Worm (Caenorhabditis elegans) whole organism, L2 larva: Measurements from ENCODE around the gene ZK813.2.

Experiments
- C34F6.9 ChIP-seq: fragments of 150-350 bp; optimal IDR thresholded peaks from 2 replicates; lab custom pipeline; 2014; ENCODE audit warnings: missing biosample characterization, missing genetic modification characterization
- F13H6.1 ChIP-seq: sonication (generic microtip); optimal IDR thresholded peaks from 2 replicates; lab custom pipeline; 2016; ENCODE audit warnings: missing genetic modification characterization, missing compliant biosample characterization
- R02D3.7 ChIP-seq: fragments of 150-350 bp; optimal IDR thresholded peaks from 2 replicates; lab custom pipeline; 2014; ENCODE audit warnings: missing biosample characterization, missing genetic modification characterization
- blmp-1 ChIP-seq: sonication (generic microtip); optimal IDR thresholded peaks from 2 replicates; lab custom pipeline; 2017; ENCODE audit warnings: missing genetic modification characterization, mild to moderate bottlenecking, missing compliant biosample characterization, antibody characterized with exemption, moderate library complexity; ENCODE audit not compliant: insufficient read depth
- ceh-16 ChIP-seq: fragments of 150-350 bp; optimal IDR thresholded peaks from 2 replicates; lab custom pipeline; 2014; ENCODE audit warnings: missing biosample characterization, missing genetic modification characterization
- dmd-4 ChIP-seq: sonication (generic microtip); optimal IDR thresholded peaks from 2 replicates; lab custom pipeline; 2017; ENCODE audit warnings: missing biosample characterization, missing genetic modification characterization
- egl-27 ChIP-seq: sonication (generic microtip); optimal IDR thresholded peaks from 3 replicates; lab custom pipeline; 2017; ENCODE audit warnings: missing biosample characterization, missing genetic modification reagents, missing genetic modification characterization
- fos-1 ChIP-seq: fragments of 150-350 bp; optimal IDR thresholded peaks from 2 replicates; lab custom pipeline; 2014; ENCODE audit warnings: missing biosample characterization, missing genetic modification characterization
- gmeb-1 ChIP-seq: fragments of 150-350 bp; optimal IDR thresholded peaks from 2 replicates; lab custom pipeline; 2014; ENCODE audit warnings: missing biosample characterization, missing genetic modification characterization
- lin-13 ChIP-seq: fragments of 150-350 bp; optimal IDR thresholded peaks from 2 replicates; lab custom pipeline; 2014; ENCODE audit warnings: missing biosample characterization, missing genetic modification reagents, missing genetic modification characterization
- lin-39 ChIP-seq: fragments of 150-350 bp; optimal IDR thresholded peaks from 2 replicates; lab custom pipeline; 2014; ENCODE audit warnings: missing biosample characterization, missing genetic modification reagents, missing genetic modification characterization
- lsy-2 ChIP-seq, 2 experiments: fragments of 150-350 bp in 1 of 2; sonication (generic microtip) in 1 of 2; optimal IDR thresholded peaks; 2 replicates each; lab custom pipeline; 2014 to 2017; ENCODE audit warnings: missing biosample characterization in 2 of 2, missing genetic modification characterization in 2 of 2
- mbf-1 ChIP-seq: sonication (generic microtip); optimal IDR thresholded peaks from 2 replicates; lab custom pipeline; 2017; ENCODE audit warnings: missing biosample characterization, missing genetic modification characterization
- nhr-10 ChIP-seq: sonication (generic microtip); optimal IDR thresholded peaks from 2 replicates; lab custom pipeline; 2017; ENCODE audit warnings: missing biosample characterization, missing genetic modification characterization
- nhr-11 ChIP-seq: fragments of 150-350 bp; optimal IDR thresholded peaks from 2 replicates; lab custom pipeline; 2014; ENCODE audit warnings: missing biosample characterization, missing genetic modification characterization
- nhr-129 ChIP-seq: fragments of 150-350 bp; optimal IDR thresholded peaks from 2 replicates; lab custom pipeline; 2014; ENCODE audit warnings: missing biosample characterization, missing genetic modification characterization
- nhr-21 ChIP-seq: fragments of 150-350 bp; optimal IDR thresholded peaks from 2 replicates; lab custom pipeline; 2014; ENCODE audit warnings: missing biosample characterization, missing genetic modification characterization
- nhr-25 ChIP-seq: fragments of 150-350 bp; sonication (generic microtip); optimal IDR thresholded peaks from 3 replicates; lab custom pipeline; 2014; ENCODE audit warnings: missing biosample characterization, missing genetic modification characterization
- nhr-6 ChIP-seq: fragments of 150-350 bp; optimal IDR thresholded peaks from 2 replicates; lab custom pipeline; 2014; ENCODE audit warnings: missing biosample characterization, missing genetic modification characterization
- sma-3 ChIP-seq: sonication (generic microtip); optimal IDR thresholded peaks from 2 replicates; lab custom pipeline; 2016; ENCODE audit warnings: missing genetic modification reagents, missing genetic modification characterization, missing compliant biosample characterization
- sma-9 ChIP-seq, 2 experiments: fragments of 150-350 bp in 1 of 2; sonication (generic microtip) in 1 of 2; optimal IDR thresholded peaks; 2 replicates each; lab custom pipeline; 2014 to 2016; ENCODE audit warnings: missing genetic modification characterization in 2 of 2, mild to moderate bottlenecking in 1 of 2, missing biosample characterization in 1 of 2, missing compliant biosample characterization in 1 of 2, missing genetic modification reagents in 1 of 2, moderate library complexity in 1 of 2
- unc-55 ChIP-seq: fragments of 150-350 bp; sonication (generic microtip); optimal IDR thresholded peaks from 3 replicates; lab custom pipeline; 2014; ENCODE audit warnings: missing biosample characterization, missing genetic modification reagents, missing genetic modification characterization
- zag-1 ChIP-seq: fragments of 150-350 bp; optimal IDR thresholded peaks from 2 replicates; lab custom pipeline; 2014; ENCODE audit warnings: missing biosample characterization, missing genetic modification characterization
- ztf-1 ChIP-seq: fragments of 200-800 bp; sonication (Bioruptor generic); conservative IDR thresholded peaks from 2 replicates; pipeline ENCODE4 v1.3.6; 2022; ENCODE audit warnings: missing genetic modification characterization, missing compliant biosample characterization

The ZK813.2 gene

DNA sequence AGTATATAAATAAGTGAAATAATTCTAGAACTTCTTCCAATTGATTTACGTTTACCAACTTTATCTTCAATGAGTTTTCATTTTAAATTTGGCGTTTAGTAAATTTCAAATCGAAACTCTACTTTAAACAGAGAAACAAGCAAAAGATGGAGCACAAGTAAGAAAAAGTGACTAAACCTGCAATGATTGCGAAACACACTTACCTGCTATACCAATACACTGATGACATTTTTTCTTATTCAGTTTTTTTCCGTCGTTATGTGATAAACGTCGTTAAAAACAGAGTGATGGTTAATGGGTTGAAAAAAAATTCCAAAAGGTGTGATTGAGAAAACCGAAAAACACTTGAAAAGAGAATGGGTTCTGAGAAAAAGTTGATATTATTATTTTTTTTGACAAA, 30.2 kb downstream of the ZK813.2 start:
- peak; percentile 60 for TF ChIP-seq fos-1 (tag; lab: Kevin White, UChicago)
- TF ChIP-seq F13H6.1 (tag; lab: Kevin White, UChicago): no peak

DNA sequence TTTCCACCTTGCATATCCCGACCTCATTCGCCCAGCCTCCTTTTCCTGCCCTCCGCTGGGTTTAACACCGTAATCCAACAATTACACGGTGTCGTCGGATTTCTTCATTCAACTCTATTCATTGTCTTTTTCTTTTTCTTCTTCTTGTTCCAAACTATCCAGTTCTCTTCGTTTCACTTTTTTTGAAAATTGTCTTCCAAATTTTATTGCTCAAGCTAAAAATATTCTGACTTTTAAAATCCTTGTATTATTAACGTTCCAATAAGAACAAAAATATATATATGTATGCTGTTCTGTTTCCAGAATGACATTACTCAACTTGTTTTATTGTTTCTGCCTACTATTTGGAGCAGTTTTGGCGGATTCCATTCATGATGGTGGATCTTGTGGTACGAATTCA, 36.3 kb downstream of the ZK813.2 start, which contains the start of gene wrt-6:
Gene wrt-6 (plus strand): TSS at position 301 of the 400 bp plus-strand sequence.
- TF ChIP-seq nhr-10 (tag; lab: Kevin White, UChicago) (no peak), ceh-16 (tag; lab: Kevin White, UChicago) (no peak), nhr-25 (tag; lab: Kevin White, UChicago) (no peak), egl-27 (tag; lab: Kevin White, UChicago) (no peak), lin-13 (GFP tag; lab: Kevin White, UChicago) (no peak), mbf-1 (tag; lab: Kevin White, UChicago) (no peak), ztf-1 (no peak), C34F6.9 (no peak), lin-39 (no peak), fos-1 (tag; lab: Kevin White, UChicago) (no peak), R02D3.7 (tag; lab: Kevin White, UChicago) (no peak), zag-1 (no peak), blmp-1 (tag; lab: Kevin White, UChicago) (no peak), nhr-129 (tag; lab: Kevin White, UChicago) (no peak), gmeb-1 (no peak), unc-55 (GFP tag; lab: Kevin White, UChicago) (no peak), dmd-4 (tag; lab: Kevin White, UChicago) (no peak), nhr-6 (tag; lab: Kevin White, UChicago) (no peak), nhr-21 (tag; lab: Kevin White, UChicago) (no peak)
- TF ChIP-seq, all 48 proteins: peak for 0

DNA sequence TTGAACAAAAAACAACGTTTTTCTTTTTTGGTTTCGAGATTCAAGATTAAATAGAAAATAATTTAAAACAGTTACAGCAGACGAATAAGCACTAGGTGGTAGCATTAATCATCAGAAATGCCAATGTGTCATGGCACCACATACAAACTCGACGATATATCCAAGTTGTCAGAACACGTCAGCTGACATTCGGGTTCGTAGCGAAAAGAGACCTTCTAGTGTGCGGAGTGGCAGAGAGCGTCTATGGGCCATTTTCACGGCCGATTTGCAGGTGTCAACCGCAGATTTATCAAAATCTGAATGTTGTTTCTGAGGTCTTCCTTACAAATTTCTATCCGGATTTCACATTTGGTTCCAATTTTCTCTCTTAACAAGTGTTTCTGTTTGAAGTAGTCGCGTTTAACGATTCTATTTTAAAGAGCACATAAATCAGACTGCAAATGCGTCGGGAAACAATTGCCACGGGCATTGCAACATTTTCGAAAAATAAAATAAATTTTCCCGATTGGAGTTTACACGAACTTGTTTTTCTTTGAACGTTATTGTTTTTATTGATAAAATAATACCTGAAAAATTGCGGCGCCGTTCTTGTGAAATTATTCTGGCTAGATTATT, 44.6 kb downstream of the ZK813.2 start:
- no peak for TF ChIP-seq blmp-1 (tag; lab: Kevin White, UChicago)

DNA sequence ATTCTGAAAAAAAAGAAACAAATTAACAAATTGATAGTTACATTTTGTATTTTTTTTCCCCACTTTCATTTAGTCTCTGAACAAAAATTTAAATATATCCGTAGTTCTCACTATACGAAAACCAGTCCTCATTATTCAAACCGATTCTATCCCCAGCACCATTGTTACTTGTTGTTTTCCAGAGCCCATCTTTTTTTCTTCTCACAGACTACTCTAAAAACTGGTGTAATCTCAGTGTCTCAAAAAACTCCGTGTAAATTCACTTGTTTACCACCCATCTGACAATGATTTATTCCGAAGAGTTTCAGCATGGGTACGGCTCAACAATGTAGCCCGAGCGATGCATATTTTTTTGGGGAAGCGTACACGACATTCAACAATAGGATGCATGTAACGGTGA, 45.4 kb downstream of the ZK813.2 start, which contains the start of gene C12D12.3:
Gene C12D12.3 (plus strand): TSS at position 301 of the 400 bp plus-strand sequence.
- TF ChIP-seq lin-39: no peak
- no peak for TF ChIP-seq lsy-2 (tag; optimal IDR thresholded peaks at IDR 0.05; lab: Kevin White, UChicago)
- no peak for TF ChIP-seq sma-3 (GFP tag; lab: Kevin White, UChicago)
- no peak for TF ChIP-seq nhr-10 (tag; lab: Kevin White, UChicago)
- TF ChIP-seq C34F6.9: no peak
- TF ChIP-seq blmp-1 (tag; lab: Kevin White, UChicago): no peak
- TF ChIP-seq mbf-1 (tag; lab: Kevin White, UChicago): no peak

DNA sequence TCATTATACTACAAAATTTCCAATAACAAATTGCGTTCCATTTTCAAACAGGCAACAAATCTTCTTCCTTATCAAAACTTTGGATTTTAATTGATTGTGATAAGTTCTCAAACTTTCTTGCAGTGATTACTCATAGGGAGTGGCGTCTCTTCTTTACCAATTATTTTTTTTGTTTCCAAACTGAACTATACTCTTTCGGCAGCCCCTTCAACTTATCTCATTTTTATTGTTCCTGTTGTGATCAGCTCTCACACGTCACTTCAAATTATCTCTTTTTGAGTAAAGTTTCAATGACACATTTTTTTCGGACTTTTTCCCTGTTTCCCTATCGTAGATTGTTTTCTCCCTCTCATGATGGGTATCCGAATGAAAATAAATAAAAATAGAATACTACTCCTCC, 48.8 kb downstream of the ZK813.2 start:
- TF ChIP-seq sma-3 (GFP tag; lab: Kevin White, UChicago) (peak; percentile 57), nhr-11 (tag; lab: Kevin White, UChicago) (no peak), sma-9 (GFP tag; optimal IDR thresholded peaks at IDR 0.05; lab: Kevin White, UChicago) (peak; percentile 20), sma-9 (tag; optimal IDR thresholded peaks at IDR 0.05; lab: Kevin White, UChicago) (no peak)
